Fruit fly (Drosophila melanogaster) whole organism, embryonic: Measurements from ENCODE around the gene nAChRalpha6.

Experiments used
- Awh ChIP-seq: fragments of 200-800 bp; sonication (Bioruptor generic); IDR thresholded peaks from 2 replicates; pipeline ENCODE4, ENCODE4 v1.3.6; 2022; ENCODE audit warnings: missing biosample characterization, missing genetic modification characterization
- CG11560 ChIP-seq: fragments of 200-800 bp; sonication (Bioruptor generic); IDR thresholded peaks from 3 replicates; pipeline ENCODE4 v1.3.6; 2022; ENCODE audit warnings: missing biosample characterization, missing genetic modification characterization
- CG11723 ChIP-seq: fragments of 200-800 bp; sonication (Bioruptor generic); optimal IDR thresholded peaks from 2 replicates; lab custom pipeline; 2017; ENCODE audit warnings: missing biosample characterization, mild to moderate bottlenecking, missing genetic modification characterization
- CG12769 ChIP-seq: fragments of 200-800 bp; sonication (Bioruptor generic); optimal IDR thresholded peaks from 2 replicates; lab custom pipeline; 2019; ENCODE audit warnings: missing biosample characterization, mild to moderate bottlenecking, missing genetic modification characterization, moderate library complexity
- CG14710 ChIP-seq: fragments of 200-800 bp; sonication (Bioruptor generic); optimal IDR thresholded peaks from 3 replicates; lab custom pipeline; 2019; ENCODE audit warnings: missing biosample characterization, mild to moderate bottlenecking, missing genetic modification characterization, moderate library complexity
- CG18476 ChIP-seq: fragments of 200-800 bp; sonication (Bioruptor generic); optimal IDR thresholded peaks from 2 replicates; lab custom pipeline; 2016; ENCODE audit warnings: missing biosample characterization, mild to moderate bottlenecking, missing genetic modification characterization
- CG18599 ChIP-seq: fragments of 200-800 bp; sonication (Bioruptor generic); optimal IDR thresholded peaks from 3 replicates; lab custom pipeline; 2017; ENCODE audit warnings: missing biosample characterization, missing genetic modification characterization, mild to moderate bottlenecking, moderate library complexity, missing genetic modification reagents
- CG2120 ChIP-seq: fragments of 200-800 bp; sonication (Bioruptor generic); optimal IDR thresholded peaks from 3 replicates; lab custom pipeline; 2016; ENCODE audit warnings: missing biosample characterization, missing genetic modification characterization
- CG2678 ChIP-seq: fragments of 200-800 bp; sonication (Bioruptor generic); optimal IDR thresholded peaks from 3 replicates; lab custom pipeline; 2019; ENCODE audit warnings: missing biosample characterization, mild to moderate bottlenecking, missing genetic modification characterization, moderate library complexity
- CG2889 ChIP-seq: fragments of 200-800 bp; sonication (Bioruptor generic); IDR thresholded peaks from 3 replicates; pipeline ENCODE4 v1.3.6; 2022; ENCODE audit warnings: missing biosample characterization, missing genetic modification characterization
- CG33557 ChIP-seq: fragments of 200-800 bp; sonication (Bioruptor generic); optimal IDR thresholded peaks from 2 replicates; lab custom pipeline; 2019; ENCODE audit warnings: missing biosample characterization, mild to moderate bottlenecking, missing genetic modification characterization, moderate library complexity
- CG34422 ChIP-seq: fragments of 200-800 bp; sonication (Bioruptor generic); IDR thresholded peaks from 3 replicates; pipeline ENCODE4 v1.3.6; 2022; ENCODE audit warnings: missing biosample characterization, missing genetic modification characterization
- CG3995 ChIP-seq: fragments of 200-800 bp; sonication (Bioruptor generic); optimal IDR thresholded peaks from 3 replicates; lab custom pipeline; 2016; ENCODE audit warnings: missing biosample characterization, missing genetic modification characterization
- CG5180 ChIP-seq: fragments of 200-800 bp; sonication (Bioruptor generic); optimal IDR thresholded peaks from 3 replicates; lab custom pipeline; 2017; ENCODE audit warnings: missing biosample characterization, missing genetic modification characterization, mild to moderate bottlenecking, moderate library complexity, missing genetic modification reagents
- CG5953 ChIP-seq: fragments of 200-800 bp; sonication (Bioruptor generic); IDR thresholded peaks from 2 replicates; pipeline ENCODE4 v1.3.6; 2022; ENCODE audit warnings: missing biosample characterization, missing genetic modification characterization
- CG7786 ChIP-seq: fragments of 200-800 bp; sonication (Bioruptor generic); optimal IDR thresholded peaks from 2 replicates; lab custom pipeline; 2016; ENCODE audit warnings: missing biosample characterization, missing genetic modification characterization
- CG8388 ChIP-seq: fragments of 200-800 bp; sonication (Bioruptor generic); optimal IDR thresholded peaks from 2 replicates; lab custom pipeline; 2019; ENCODE audit warnings: missing biosample characterization, mild to moderate bottlenecking, missing genetic modification characterization, moderate library complexity
- CG9932 ChIP-seq: fragments of 200-800 bp; sonication (Bioruptor generic); IDR thresholded peaks from 2 replicates; pipeline ENCODE4 v1.3.6; 2022; ENCODE audit warnings: missing biosample characterization, missing genetic modification characterization
- CrebB ChIP-seq: fragments of 200-800 bp; sonication (Bioruptor generic); optimal IDR thresholded peaks from 3 replicates; lab custom pipeline; 2018; ENCODE audit warnings: missing biosample characterization, mild to moderate bottlenecking, missing genetic modification characterization
- D19A ChIP-seq: fragments of 200-800 bp; optimal IDR thresholded peaks from 3 replicates; lab custom pipeline; 2019; ENCODE audit warnings: missing biosample characterization, mild to moderate bottlenecking, missing genetic modification characterization, moderate library complexity
- Dip2 ChIP-seq: fragments of 200-800 bp; sonication (Bioruptor generic); IDR thresholded peaks from 2 replicates; pipeline ENCODE4 v1.3.6; 2022; ENCODE audit warnings: missing biosample characterization, missing genetic modification characterization
- Dll ChIP-seq: fragments of 200-800 bp; sonication (Bioruptor generic); IDR thresholded peaks from 4 replicates; pipeline ENCODE4 v1.3.6; 2022; ENCODE audit warnings: missing biosample characterization, missing genetic modification characterization; ENCODE audit not compliant: partially characterized antibody
- Fer2 ChIP-seq: fragments of 200-800 bp; sonication (Bioruptor generic); optimal IDR thresholded peaks from 2 replicates; lab custom pipeline; 2018; ENCODE audit warnings: missing biosample characterization, mild to moderate bottlenecking, missing genetic modification characterization, moderate library complexity
- HHEX ChIP-seq: fragments of 200-800 bp; sonication (Bioruptor generic); optimal IDR thresholded peaks from 3 replicates; lab custom pipeline; 2017; ENCODE audit warnings: missing biosample characterization, mild to moderate bottlenecking, missing genetic modification characterization, missing genetic modification reagents
- Hr39 ChIP-seq: fragments of >200 bp; optimal IDR thresholded peaks from 2 replicates; lab custom pipeline; 2017
- Jarid2 ChIP-seq: fragments of 200-800 bp; sonication (Bioruptor generic); optimal IDR thresholded peaks from 3 replicates; lab custom pipeline; 2017; ENCODE audit warnings: mild to moderate bottlenecking, missing biosample characterization, missing genetic modification reagents, missing genetic modification characterization
- Lim3 ChIP-seq: fragments of 200-800 bp; sonication (Bioruptor generic); IDR thresholded peaks from 2 replicates; pipeline ENCODE4 v1.3.6; 2022; ENCODE audit warnings: missing biosample characterization, missing genetic modification characterization
- MTF-1 ChIP-seq: fragments of 200-800 bp; sonication (Bioruptor generic); optimal IDR thresholded peaks from 2 replicates; lab custom pipeline; 2018; ENCODE audit warnings: missing biosample characterization, mild to moderate bottlenecking, missing genetic modification characterization, borderline replicate concordance
- Myb ChIP-seq: fragments of 200-800 bp; sonication (Bioruptor generic); optimal IDR thresholded peaks from 2 replicates; lab custom pipeline; 2016; ENCODE audit warnings: missing biosample characterization, missing genetic modification characterization
- Opbp ChIP-seq: fragments of 200-800 bp; sonication (Bioruptor generic); IDR thresholded peaks from 3 replicates; pipeline ENCODE4 v1.3.6; 2022; ENCODE audit warnings: missing biosample characterization, missing genetic modification characterization; ENCODE audit not compliant: partially characterized antibody
- ash1 ChIP-seq: fragments of 200-800 bp; sonication (Bioruptor generic); optimal IDR thresholded peaks from 2 replicates; lab custom pipeline; 2018; ENCODE audit warnings: missing biosample characterization, mild to moderate bottlenecking, missing genetic modification characterization
- btn ChIP-seq: fragments of 200-800 bp; sonication (Bioruptor generic); optimal IDR thresholded peaks from 2 replicates; lab custom pipeline; 2016; ENCODE audit warnings: missing biosample characterization, missing genetic modification characterization
- cas ChIP-seq: fragments of 200-800 bp; sonication (Bioruptor generic); IDR thresholded peaks from 2 replicates; pipeline ENCODE4 v1.3.6; 2022; ENCODE audit warnings: missing biosample characterization, missing genetic modification characterization
- croc ChIP-seq: fragments of 200-800 bp; sonication (Bioruptor generic); conservative IDR thresholded peaks from 3 replicates; pipeline ENCODE4 v1.3.6; 2022; ENCODE audit warnings: missing biosample characterization, missing genetic modification characterization
- dan ChIP-seq: fragments of 200-800 bp; sonication (Bioruptor generic); IDR thresholded peaks from 2 replicates; pipeline ENCODE4 v1.3.6; 2022; ENCODE audit warnings: missing biosample characterization, missing genetic modification characterization
- dimm ChIP-seq: fragments of 200-800 bp; sonication (Bioruptor generic); IDR thresholded peaks from 2 replicates; pipeline ENCODE4 v1.3.6; 2022; ENCODE audit warnings: missing biosample characterization, missing genetic modification characterization
- dmrt11E ChIP-seq: fragments of 200-800 bp; sonication (Bioruptor generic); optimal IDR thresholded peaks from 3 replicates; lab custom pipeline; 2018; ENCODE audit warnings: missing biosample characterization, mild to moderate bottlenecking, missing genetic modification characterization, moderate library complexity
- eyg ChIP-seq: fragments of 200-800 bp; sonication (Bioruptor generic); optimal IDR thresholded peaks from 3 replicates; lab custom pipeline; 2016; ENCODE audit warnings: missing biosample characterization, missing genetic modification characterization
- fd3F ChIP-seq: fragments of 200-800 bp; sonication (Bioruptor generic); optimal IDR thresholded peaks from 2 replicates; lab custom pipeline; 2018; ENCODE audit warnings: missing biosample characterization, mild to moderate bottlenecking, missing genetic modification characterization, moderate library complexity
- fd64A ChIP-seq: fragments of 200-800 bp; sonication (Bioruptor generic); optimal IDR thresholded peaks from 3 replicates; lab custom pipeline; 2018; ENCODE audit warnings: missing biosample characterization, mild to moderate bottlenecking, missing genetic modification characterization
- gcm2 ChIP-seq: fragments of 200-800 bp; sonication (Bioruptor generic); optimal IDR thresholded peaks from 2 replicates; lab custom pipeline; 2016; ENCODE audit warnings: missing biosample characterization, missing genetic modification characterization
- grn ChIP-seq: fragments of 200-800 bp; sonication (Bioruptor generic); optimal IDR thresholded peaks from 3 replicates; lab custom pipeline; 2017; ENCODE audit warnings: missing biosample characterization, missing genetic modification characterization
- jumu ChIP-seq: fragments of 200-800 bp; sonication (Bioruptor generic); optimal IDR thresholded peaks from 3 replicates; lab custom pipeline; 2016; ENCODE audit warnings: missing biosample characterization, missing genetic modification characterization
- lbe ChIP-seq: fragments of 200-800 bp; sonication (Bioruptor generic); optimal IDR thresholded peaks from 2 replicates; lab custom pipeline; 2016; ENCODE audit warnings: missing biosample characterization, mild to moderate bottlenecking, missing genetic modification characterization
- lola ChIP-seq, 3 experiments: fragments of >200 bp in 2 of 3; fragments of 200-800 bp in 1 of 3; sonication (Bioruptor generic) in 1 of 3; optimal IDR thresholded peaks; 2 replicates each; lab custom pipeline; 2017 to 2019; ENCODE audit warnings: missing biosample characterization in 3 of 3, missing genetic modification characterization in 3 of 3, mild to moderate bottlenecking in 1 of 3, moderate library complexity in 1 of 3
- onecut ChIP-seq: fragments of 200-800 bp; sonication (Bioruptor generic); IDR thresholded peaks from 2 replicates; pipeline ENCODE4 v1.3.6; 2022; ENCODE audit warnings: missing biosample characterization, missing genetic modification characterization
- sna ChIP-seq: fragments of 200-800 bp; sonication (Bioruptor generic); IDR thresholded peaks from 2 replicates; pipeline ENCODE4 v1.3.6; 2022; ENCODE audit warnings: missing biosample characterization, missing genetic modification characterization; ENCODE audit not compliant: partially characterized antibody
- tap ChIP-seq: fragments of 200-800 bp; optimal IDR thresholded peaks from 3 replicates; lab custom pipeline; 2019; ENCODE audit warnings: missing biosample characterization, mild to moderate bottlenecking, missing genetic modification characterization, moderate library complexity
- unc-4 ChIP-seq: fragments of 200-800 bp; sonication (Bioruptor generic); IDR thresholded peaks from 2 replicates; pipeline ENCODE4 v1.3.6; 2022; ENCODE audit warnings: missing biosample characterization, missing genetic modification characterization; ENCODE audit not compliant: partially characterized antibody
- vfl ChIP-seq: fragments of 200-800 bp; sonication (Bioruptor generic); optimal IDR thresholded peaks from 2 replicates; lab custom pipeline; 2016; ENCODE audit warnings: missing biosample characterization, missing genetic modification characterization
- zen ChIP-seq: fragments of 200-800 bp; sonication (Bioruptor generic); optimal IDR thresholded peaks from 3 replicates; lab custom pipeline; 2018; ENCODE audit warnings: missing biosample characterization, mild to moderate bottlenecking, missing genetic modification characterization, moderate library complexity

nAChRalpha6 gene

dm6 chr2L:9921401-9921800 is 35.4 kb upstream of the nAChRalpha6 start, which contains the start of gene CG4592 (continued):
- no peak for TF ChIP-seq CG11560 (tag; lab: Robert Waterston, UW)
- TF ChIP-seq cas (GFP tag; lab: Robert Waterston, UW), result 0 out of 2 replicates have a peak, but pooled peaks have one; percentile 37
- TF ChIP-seq CG18599 (GFP tag; lab: Kevin White, UChicago), result peak; percentile 58
- TF ChIP-seq Myb, result peak; percentile 15
- TF ChIP-seq btn (GFP tag; lab: Kevin White, UChicago), result no peak
- no peak for TF ChIP-seq Hr39 (lab: Kevin White, UChicago)
- TF ChIP-seq HHEX (GFP tag; lab: Kevin White, UChicago), result peak; percentile 34
- no peak for TF ChIP-seq fd64A
- peak; percentile 71 for TF ChIP-seq CG2120
- no peak for TF ChIP-seq dimm
- TF ChIP-seq Fer2, result no peak
- TF ChIP-seq Dip2, result no peak
- peak; percentile 60 for TF ChIP-seq vfl (GFP tag; lab: Kevin White, UChicago)
- TF ChIP-seq CG11723, result no peak
- TF ChIP-seq CG5953, result no peak
- TF ChIP-seq unc-4 (GFP tag; lab: Robert Waterston, UW), result 0 out of 2 replicates have a peak, but pooled peaks have one; percentile 15
- TF ChIP-seq grn (GFP tag; lab: Kevin White, UChicago), result no peak
- no peak for TF ChIP-seq ash1 (GFP tag; lab: Kevin White, UChicago)
- no peak for TF ChIP-seq CG2678 (tag; lab: Kevin White, UChicago)
- TF ChIP-seq CG34422 (GFP tag; lab: Robert Waterston, UW), result peak; percentile 11; the same call in 1 of the 3 replicates
- TF ChIP-seq zen, result peak; percentile 48
- TF ChIP-seq Awh (GFP tag; lab: Robert Waterston, UW), result no peak
- peak; percentile 52 for TF ChIP-seq CG14710 (tag; lab: Kevin White, UChicago)
- no peak for TF ChIP-seq D19A
- peak; percentile 57 for TF ChIP-seq CG9932
- no peak for TF ChIP-seq lola (GFP tag; optimal IDR thresholded peaks at IDR 0.05; lab: Kevin White, UChicago)
- peak; percentile 77 for TF ChIP-seq lbe (GFP tag; lab: Kevin White, UChicago)
- no peak for TF ChIP-seq CG2889 (GFP tag; lab: Robert Waterston, UW)
- TF ChIP-seq Dll (GFP tag; lab: Robert Waterston, UW), result no peak
- no peak for TF ChIP-seq dan (GFP tag; lab: Robert Waterston, UW)
- TF ChIP-seq CG18476 (GFP tag; lab: Kevin White, UChicago), result peak; percentile 39
- no peak for TF ChIP-seq CG7786 (GFP tag; lab: Kevin White, UChicago)
- peak; percentile 63 for TF ChIP-seq onecut (GFP tag; lab: Robert Waterston, UW)
- TF ChIP-seq CG8388, result no peak
- peak; percentile 26 for TF ChIP-seq MTF-1 (GFP tag; lab: Kevin White, UChicago)
- TF ChIP-seq croc (GFP tag; lab: Robert Waterston, UW), result no peak
- TF ChIP-seq tap (tag; lab: Kevin White, UChicago), result no peak
- no peak for TF ChIP-seq Opbp
- TF ChIP-seq CG5180 (GFP tag; lab: Kevin White, UChicago), result no peak
- no peak for TF ChIP-seq CG3995 (GFP tag; lab: Kevin White, UChicago)
- peak; percentile 47 for TF ChIP-seq CrebB (tag; lab: Kevin White, UChicago)
- TF ChIP-seq sna, result no peak
- TF ChIP-seq fd3F, result peak; percentile 42
- peak; percentile 48 for TF ChIP-seq dmrt11E (tag; lab: Kevin White, UChicago)
- no peak for TF ChIP-seq CG33557 (GFP tag; lab: Kevin White, UChicago)
- no peak for TF ChIP-seq Lim3 (GFP tag; lab: Robert Waterston, UW)
- peak; percentile 17 for TF ChIP-seq gcm2 (GFP tag; lab: Kevin White, UChicago)
- no peak for TF ChIP-seq eyg (GFP tag; lab: Kevin White, UChicago)
- no peak for TF ChIP-seq Jarid2 (GFP tag; lab: Kevin White, UChicago)
- TF ChIP-seq jumu (GFP tag; lab: Kevin White, UChicago), result peak; percentile 30
- TF ChIP-seq CG12769 (tag; lab: Kevin White, UChicago), result no peak
